Worm (Caenorhabditis elegans): Measurements from ENCODE around the gene Y57G11C.499.

Y57G11C.499 gene

ce11 chrIV:14715500-14715899 is 39.2 kb downstream of the Y57G11C.499 start, which contains the start of gene lgc-8:
lgc-8 (plus strand) TSS chrIV:14715800.
- TF ChIP-seq egl-27 (tag; optimal IDR thresholded peaks at IDR 0.05) (no peak), R02D3.7 (tag; optimal IDR thresholded peaks at IDR 0.05) (no peak), unc-62 (GFP tag; optimal IDR thresholded peaks at IDR 0.05) (no peak), nhr-77 (tag; optimal IDR thresholded peaks at IDR 0.05) (no peak), mml-1 (tag; optimal IDR thresholded peaks at IDR 0.05) (no peak), ceh-28 (tag; optimal IDR thresholded peaks at IDR 0.05) (no peak), fos-1 (tag; optimal IDR thresholded peaks at IDR 0.05) (no peak), elt-1 (tag; optimal IDR thresholded peaks at IDR 0.05) (no peak), sea-2 (GFP tag; optimal IDR thresholded peaks at IDR 0.05) (no peak), nhr-11 (tag; optimal IDR thresholded peaks at IDR 0.05) (no peak)

DNA sequence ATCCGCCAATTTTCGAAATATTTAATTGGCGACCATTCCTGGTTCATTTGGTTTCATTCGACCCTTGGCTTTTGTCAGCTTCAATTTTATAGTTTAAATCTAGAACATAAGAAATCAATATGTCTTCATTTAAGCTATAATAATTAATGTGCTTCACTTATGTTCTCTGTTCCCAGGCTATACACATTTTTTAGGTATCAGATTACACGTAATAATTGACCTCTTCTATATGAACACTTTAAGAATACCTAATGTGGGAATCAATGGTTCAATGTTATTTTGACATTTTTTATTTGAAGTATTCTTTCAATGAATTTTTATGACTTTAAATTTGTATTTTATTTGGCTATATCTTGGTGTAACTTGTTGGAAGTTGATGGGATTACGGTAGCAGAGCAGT is 45.4 kb downstream of the Y57G11C.499 start, which contains the start of gene lgc-7:
TSS of gene lgc-7 (plus strand) at position 301 of the 400 bp plus-strand sequence.
- TF ChIP-seq R02D3.7 (tag; optimal IDR thresholded peaks at IDR 0.05) (no peak), aly-2 (tag; optimal IDR thresholded peaks at IDR 0.05) (no peak), ceh-28 (tag; optimal IDR thresholded peaks at IDR 0.05) (no peak), fkh-2 (tag; optimal IDR thresholded peaks at IDR 0.05) (no peak), nhr-67 (tag; optimal IDR thresholded peaks at IDR 0.05) (no peak), jun-1 (tag; optimal IDR thresholded peaks at IDR 0.05) (no peak), zag-1 (tag; optimal IDR thresholded peaks at IDR 0.05) (no peak), nhr-237 (tag; optimal IDR thresholded peaks at IDR 0.05) (no peak), lsy-12 (tag; optimal IDR thresholded peaks at IDR 0.05) (no peak), elt-2 (tag; optimal IDR thresholded peaks at IDR 0.05) (no peak)

DNA sequence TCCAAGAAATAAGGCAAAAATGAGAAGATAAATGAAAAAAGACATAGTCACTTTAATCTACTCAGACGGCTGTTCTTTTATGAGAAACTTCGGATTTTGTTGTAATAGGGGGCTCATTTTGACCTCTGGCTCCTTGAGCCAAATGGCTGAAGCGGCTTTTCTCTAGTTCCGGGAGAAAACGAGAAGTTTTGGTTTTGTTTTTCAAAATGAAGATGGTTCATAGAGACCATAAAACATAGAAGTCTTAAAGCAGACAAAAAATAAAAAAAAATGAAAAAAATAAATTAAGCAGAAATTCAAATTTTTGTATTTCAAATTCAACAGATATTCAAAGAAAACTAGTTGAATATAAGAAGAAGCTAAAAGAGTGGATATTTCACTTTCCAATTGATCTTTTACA is 48.4 kb downstream of the Y57G11C.499 start, which contains the start of gene Y57G11C.41:
TSS of gene Y57G11C.41 (minus strand) at position 101 of the 400 bp plus-strand sequence.
- TF ChIP-seq ztf-11 (tag; optimal IDR thresholded peaks at IDR 0.05) = no peak
- no peak for TF ChIP-seq zag-1 (tag; optimal IDR thresholded peaks at IDR 0.05)
- no peak for TF ChIP-seq lin-15B (tag; optimal IDR thresholded peaks at IDR 0.05)
- no peak for TF ChIP-seq fkh-2 (tag; optimal IDR thresholded peaks at IDR 0.05)
- TF ChIP-seq fos-1 (tag; optimal IDR thresholded peaks at IDR 0.05) = no peak
- TF ChIP-seq pqm-1 (tag; optimal IDR thresholded peaks at IDR 0.05) = no peak
- no peak for TF ChIP-seq snpc-4 (tag; optimal IDR thresholded peaks at IDR 0.05)
- TF ChIP-seq nhr-23 (tag; optimal IDR thresholded peaks at IDR 0.05) = no peak
- TF ChIP-seq tbx-2 (tag; optimal IDR thresholded peaks at IDR 0.05) = no peak
- TF ChIP-seq nfya-1 (tag; optimal IDR thresholded peaks at IDR 0.05; ENCODE audit: insufficient read depth) = no peak

ce11 chrIV:14704952-14705351 is 49.8 kb downstream of the Y57G11C.499 start:
- TF ChIP-seq zag-1 (tag; optimal IDR thresholded peaks at IDR 0.05) (no peak), egl-27 (tag; optimal IDR thresholded peaks at IDR 0.05) (no peak), nhr-28 (tag; optimal IDR thresholded peaks at IDR 0.05) (no peak), ZK546.5 (tag; optimal IDR thresholded peaks at IDR 0.05) (no peak), elt-3 (tag; optimal IDR thresholded peaks at IDR 0.05) (no peak), nfya-1 (tag; optimal IDR thresholded peaks at IDR 0.05; ENCODE audit: insufficient read depth) (no peak), ceh-16 (tag; optimal IDR thresholded peaks at IDR 0.05) (no peak), tbx-2 (tag; optimal IDR thresholded peaks at IDR 0.05) (no peak)

DNA sequence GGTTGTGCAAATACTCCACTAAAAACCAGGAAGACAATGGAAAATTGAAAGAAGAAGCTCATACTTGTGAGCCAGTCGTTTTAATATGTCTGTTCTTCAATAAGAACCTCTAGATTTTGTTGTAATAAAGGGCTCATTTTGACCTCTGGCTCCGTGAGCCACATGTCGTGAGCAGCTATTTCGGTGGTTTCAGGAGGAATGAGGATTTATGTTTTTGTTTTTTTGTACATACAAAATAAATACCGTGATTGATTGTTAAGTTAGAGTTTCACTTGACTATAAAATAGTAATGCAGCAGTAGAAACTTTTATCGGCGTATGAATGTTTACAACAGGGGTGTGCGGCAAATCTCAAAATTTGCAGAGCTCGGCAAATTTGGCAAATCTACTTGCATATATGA is 50.6 kb downstream of the Y57G11C.499 start, which contains the start of gene Y57G11C.40:
TSS of gene Y57G11C.40 (minus strand) at position 101 of the 400 bp plus-strand sequence.
- TF ChIP-seq R02D3.7 (tag; optimal IDR thresholded peaks at IDR 0.05) = no peak
- TF ChIP-seq nhr-237 (tag; optimal IDR thresholded peaks at IDR 0.05) = no peak
- TF ChIP-seq lin-39 (tag; optimal IDR thresholded peaks at IDR 0.05) = no peak
- TF ChIP-seq nhr-12 (tag; optimal IDR thresholded peaks at IDR 0.05) = no peak
- TF ChIP-seq fos-1 (tag; optimal IDR thresholded peaks at IDR 0.05) = no peak
- no peak for TF ChIP-seq egl-5 (tag; optimal IDR thresholded peaks at IDR 0.05)
- TF ChIP-seq daf-12 (tag; optimal IDR thresholded peaks at IDR 0.05) = no peak
- TF ChIP-seq elt-2 (tag; optimal IDR thresholded peaks at IDR 0.05) = no peak
- no peak for TF ChIP-seq nhr-11 (tag; optimal IDR thresholded peaks at IDR 0.05)
- no peak for TF ChIP-seq ztf-11 (tag; optimal IDR thresholded peaks at IDR 0.05)
- no peak for TF ChIP-seq ZK546.5 (tag; optimal IDR thresholded peaks at IDR 0.05)
- TF ChIP-seq nhr-76 (tag; optimal IDR thresholded peaks at IDR 0.05) = no peak
- no peak for TF ChIP-seq unc-39 (tag; optimal IDR thresholded peaks at IDR 0.05)
- no peak for TF ChIP-seq nhr-67 (tag; optimal IDR thresholded peaks at IDR 0.05)
- no peak for TF ChIP-seq nhr-28 (tag; optimal IDR thresholded peaks at IDR 0.05)
- no peak for TF ChIP-seq tbx-2 (tag; optimal IDR thresholded peaks at IDR 0.05)
